Worm (Caenorhabditis elegans): ENCODE data around the gene M01F1.9.
A peak's percentile ranks its signal among the peaks of the same experiment; 100 is the strongest.
"Not testable (repeated sequence)": the region's sequence is repeated elsewhere in the genome, so short reads cannot be mapped to it uniquely, and the experiment has no call there.

The M01F1.9 gene

DNA sequence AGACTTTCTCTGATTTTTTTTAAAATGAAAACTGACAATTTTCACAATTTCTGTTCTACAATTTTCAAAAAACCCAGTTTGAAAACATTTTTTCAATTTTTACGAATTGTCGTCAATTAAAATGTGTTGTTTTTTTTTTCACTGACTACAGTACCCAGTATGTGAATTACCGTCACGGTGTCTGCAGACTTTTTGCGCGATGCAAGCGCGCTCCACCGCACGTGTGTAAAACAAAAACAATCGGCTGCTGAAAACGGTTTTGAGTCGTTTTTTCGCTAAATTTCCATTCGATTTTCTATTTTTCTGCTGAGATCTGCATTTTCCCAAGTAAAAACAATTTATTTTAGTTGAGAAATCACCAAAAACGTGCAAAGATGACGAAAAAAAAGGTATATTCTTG lies 42.6 kb downstream of the M01F1.9 start (continued):
- peak; percentile 95 for TF ChIP-seq jun-1 (tag; optimal IDR thresholded peaks at IDR 0.05)
- peak; percentile 71; the same call in 1 of the 2 replicates for TF ChIP-seq Y75B8A.6 (GFP tag; IDR thresholded peaks at IDR 0.05)
- peak; percentile 18 for TF ChIP-seq F10B5.3 (tag; optimal IDR thresholded peaks at IDR 0.05)
- TF ChIP-seq hif-1 (tag; optimal IDR thresholded peaks at IDR 0.05), result peak; percentile 78 to 87
- peak; percentile 73 for TF ChIP-seq lin-39 (tag; optimal IDR thresholded peaks at IDR 0.05)
- peak; percentile 85 for TF ChIP-seq egl-43 (GFP tag; IDR thresholded peaks at IDR 0.05)
- TF ChIP-seq madf-9 (GFP tag; conservative IDR thresholded peaks at IDR 0.05), result peak; percentile 98
- TF ChIP-seq spr-1 (tag; optimal IDR thresholded peaks at IDR 0.05), result peak; percentile 94
- peak; percentile 96 for TF ChIP-seq nhr-6 (tag; optimal IDR thresholded peaks at IDR 0.05)
- peak; percentile 99 for TF ChIP-seq hmg-1.1 (GFP tag; IDR thresholded peaks at IDR 0.05)
- TF ChIP-seq egl-27 (tag; optimal IDR thresholded peaks at IDR 0.05), result no peak
- TF ChIP-seq ceh-44 (GFP tag; IDR thresholded peaks at IDR 0.05), result peak; percentile 53; the same call in 1 of the 2 replicates
- peak; percentile 73 for TF ChIP-seq nhr-237 (tag; optimal IDR thresholded peaks at IDR 0.05)
- TF ChIP-seq lim-7 (GFP tag; IDR thresholded peaks at IDR 0.05), result no peak

DNA sequence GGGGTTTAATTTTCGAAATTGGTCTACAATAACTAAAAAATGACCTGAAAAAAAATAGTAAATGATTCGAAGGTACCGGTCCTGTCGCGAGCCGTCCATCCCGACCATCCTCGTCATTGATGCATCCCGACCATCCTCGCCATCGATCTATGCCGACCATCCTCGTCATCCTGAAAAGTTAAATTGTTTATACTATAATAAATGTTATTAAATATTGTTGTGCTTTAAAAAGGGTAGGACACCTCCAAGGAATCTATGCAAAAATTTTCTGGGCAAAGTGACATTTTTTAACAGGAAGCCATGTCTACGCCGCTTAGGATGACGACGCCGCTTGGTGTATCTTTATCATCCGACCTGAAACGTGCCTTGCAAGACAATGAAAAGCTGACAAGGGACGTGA lies 44.8 kb downstream of the M01F1.9 start, which contains the start of gene C34C12.1:
Gene C34C12.1, plus strand, starts transcription at position 301 of the 400 bp plus-strand sequence.
- TF ChIP-seq nhr-28 (tag; optimal IDR thresholded peaks at IDR 0.05); zag-1 (tag; optimal IDR thresholded peaks at IDR 0.05); dpl-1 (GFP tag; optimal IDR thresholded peaks at IDR 0.05): not testable (repeated sequence)

DNA sequence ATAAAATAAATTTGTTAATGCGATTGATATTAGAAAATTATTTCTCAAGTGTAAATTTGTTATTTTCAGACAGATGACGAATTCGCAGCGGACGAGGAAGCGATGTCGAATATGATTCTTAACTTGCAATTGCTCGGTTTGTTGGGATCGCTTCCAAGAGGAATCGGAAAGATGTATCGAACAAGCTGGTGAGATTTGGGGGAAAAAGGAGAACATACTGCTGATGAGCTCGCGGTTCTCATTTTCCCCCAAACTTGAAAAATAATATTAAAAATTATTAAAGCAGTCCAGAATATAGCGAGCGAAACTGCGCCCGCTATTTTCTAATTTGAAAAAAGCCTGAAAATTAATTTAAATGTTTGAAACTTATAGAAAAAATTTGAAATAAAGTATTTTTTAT lies 45.4 kb downstream of the M01F1.9 start, which contains the start of gene C34C12.2:
Gene C34C12.2, plus strand, starts transcription at position 301 of the 400 bp plus-strand sequence.
- TF ChIP-seq dpl-1 (GFP tag; optimal IDR thresholded peaks at IDR 0.05); set-16 (GFP tag; IDR thresholded peaks at IDR 0.05); fkh-10 (GFP tag; optimal IDR thresholded peaks at IDR 0.05): not testable (repeated sequence)

DNA sequence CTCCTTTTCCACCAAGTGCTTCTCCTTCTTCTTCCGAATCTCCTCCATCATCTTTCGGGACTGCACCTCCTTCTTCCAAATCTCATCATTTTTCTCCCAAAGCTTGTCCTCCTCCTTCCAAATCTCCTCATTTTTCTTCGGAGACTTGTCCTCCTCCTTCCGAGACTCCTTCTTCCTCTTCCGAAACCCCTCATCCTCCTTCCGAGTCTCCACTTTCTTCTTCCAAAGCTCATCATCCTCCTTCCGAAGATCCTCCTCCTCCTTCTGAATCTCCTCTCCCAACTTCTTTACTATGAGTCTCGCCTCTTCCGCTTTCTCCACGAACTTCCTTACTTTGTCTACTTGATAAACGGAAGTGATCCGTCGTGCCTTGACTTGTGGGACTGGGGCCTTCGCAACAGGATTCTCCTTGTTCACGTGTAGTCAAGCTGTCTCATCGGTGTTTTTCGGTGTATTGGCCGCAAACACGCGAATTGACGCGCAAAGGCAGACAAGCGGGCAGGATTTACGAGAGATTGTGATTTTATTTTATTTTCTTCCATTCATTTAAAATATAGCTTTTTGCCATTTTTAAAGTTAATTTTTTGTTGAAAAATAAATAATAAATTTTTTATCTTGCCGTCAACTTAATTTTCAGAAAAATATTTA lies 46.2 kb downstream of the M01F1.9 start, which contains the start of the genes K01A11.3 and C34C12.12:
Gene K01A11.3, minus strand, starts transcription at position 51 of the 648 bp plus-strand sequence.
Gene C34C12.12, plus strand, starts transcription at position 632 of the 648 bp plus-strand sequence.
- TF ChIP-seq ceh-44 (GFP tag; IDR thresholded peaks at IDR 0.05) (no peak), Y75B8A.6 (GFP tag; IDR thresholded peaks at IDR 0.05) (no peak), lin-38 (GFP tag; IDR thresholded peaks at IDR 0.05) (peak; percentile 61), set-16 (GFP tag; IDR thresholded peaks at IDR 0.05) (peak; percentile 57), zfp-3 (GFP tag; conservative IDR thresholded peaks at IDR 0.05) (no peak), ceh-28 (tag; optimal IDR thresholded peaks at IDR 0.05) (no peak), gei-8 (GFP tag; optimal IDR thresholded peaks at IDR 0.05) (no peak), attf-4 (tag; optimal IDR thresholded peaks at IDR 0.05) (no peak)

DNA sequence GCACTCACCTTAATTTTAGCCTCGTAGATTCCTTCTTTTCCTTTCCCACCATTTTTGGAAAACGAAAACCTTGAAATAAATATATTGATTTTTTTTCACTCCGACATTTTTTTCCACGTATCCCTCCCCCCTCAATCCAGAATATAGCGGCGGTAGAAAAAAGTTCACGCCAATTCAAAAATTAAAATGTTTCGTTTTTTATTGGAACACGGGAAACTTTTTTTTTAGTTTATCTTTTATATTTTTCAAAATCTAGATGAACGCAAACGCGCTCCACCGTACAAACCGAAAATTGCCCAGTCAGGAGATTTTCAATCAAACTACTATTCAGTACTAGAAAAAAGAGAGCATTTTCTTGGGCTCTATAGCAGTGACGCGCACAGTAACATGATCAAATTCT lies 54.7 kb downstream of the M01F1.9 start, which contains the start of gene spe-41:
Gene spe-41, minus strand, starts transcription at position 72 of the 400 bp plus-strand sequence.
- TF ChIP-seq fkh-10 (GFP tag; optimal IDR thresholded peaks at IDR 0.05) (no peak), php-3 (GFP tag; IDR thresholded peaks at IDR 0.05) (no peak), aha-1 (tag) (peak; percentile 90)

All from whole organism, L4 larva.